Worm (Caenorhabditis elegans): ENCODE measurements around the gene taf-8.
A peak's percentile ranks its signal among the peaks of the same experiment; 100 is the strongest.

ce11 chrII:9619402-9619862, 49.7 kb upstream of the taf-8 start:
- no peak for TF ChIP-seq ztf-11 (tag; optimal IDR thresholded peaks at IDR 0.05)
- TF ChIP-seq lin-13 (GFP tag; optimal IDR thresholded peaks at IDR 0.05): peak; percentile 5
- no peak for TF ChIP-seq nhr-6 (tag; optimal IDR thresholded peaks at IDR 0.05)
